Fruit fly (Drosophila melanogaster) whole organism, embryonic: ENCODE measurements around the gene Enoph.

Source experiments
- Aef1 ChIP-seq: fragments of 200-800 bp; sonication (Bioruptor generic); IDR thresholded peaks from 3 replicates; pipeline ENCODE4 v1.3.6; 2022; ENCODE audit warnings: missing biosample characterization, missing genetic modification characterization
- CG10267 ChIP-seq: fragments of 200-800 bp; sonication (Bioruptor generic); optimal IDR thresholded peaks from 2 replicates; lab custom pipeline; 2018; ENCODE audit warnings: missing biosample characterization, mild to moderate bottlenecking, missing genetic modification characterization, moderate library complexity
- CG11723 ChIP-seq: fragments of 200-800 bp; sonication (Bioruptor generic); optimal IDR thresholded peaks from 2 replicates; lab custom pipeline; 2017; ENCODE audit warnings: missing biosample characterization, mild to moderate bottlenecking, missing genetic modification characterization
- CG12299 ChIP-seq: fragments of 200-800 bp; sonication (Bioruptor generic); optimal IDR thresholded peaks from 2 replicates; lab custom pipeline; 2018; ENCODE audit warnings: missing biosample characterization, mild to moderate bottlenecking, missing genetic modification characterization
- CG13624 ChIP-seq: fragments of 200-800 bp; sonication (Bioruptor generic); optimal IDR thresholded peaks from 2 replicates; lab custom pipeline; 2016; ENCODE audit warnings: missing biosample characterization, missing genetic modification characterization
- CG15514 ChIP-seq: fragments of 200-800 bp; sonication (Bioruptor generic); optimal IDR thresholded peaks from 3 replicates; lab custom pipeline; 2017; ENCODE audit warnings: missing biosample characterization, missing genetic modification characterization, mild to moderate bottlenecking, moderate library complexity, missing genetic modification reagents
- CG1602 ChIP-seq: fragments of 200-800 bp; sonication (Bioruptor generic); optimal IDR thresholded peaks from 3 replicates; lab custom pipeline; 2016; ENCODE audit warnings: missing biosample characterization, missing genetic modification characterization
- CG16863 ChIP-seq: fragments of 200-800 bp; sonication (Bioruptor generic); optimal IDR thresholded peaks from 3 replicates; lab custom pipeline; 2016; ENCODE audit warnings: missing biosample characterization, missing genetic modification characterization
- CG17912 ChIP-seq: fragments of 200-800 bp; sonication (Bioruptor generic); optimal IDR thresholded peaks from 2 replicates; lab custom pipeline; 2018; ENCODE audit warnings: missing biosample characterization, mild to moderate bottlenecking, missing genetic modification characterization
- CG18476 ChIP-seq: fragments of 200-800 bp; sonication (Bioruptor generic); optimal IDR thresholded peaks from 2 replicates; lab custom pipeline; 2016; ENCODE audit warnings: missing biosample characterization, mild to moderate bottlenecking, missing genetic modification characterization
- CG2120 ChIP-seq: fragments of 200-800 bp; sonication (Bioruptor generic); optimal IDR thresholded peaks from 3 replicates; lab custom pipeline; 2016; ENCODE audit warnings: missing biosample characterization, missing genetic modification characterization
- CG32532 ChIP-seq: fragments of 200-800 bp; sonication (Bioruptor generic); IDR thresholded peaks from 2 replicates; pipeline ENCODE4 v1.3.6; 2022; ENCODE audit warnings: missing biosample characterization, missing genetic modification characterization
- CG34376 ChIP-seq: fragments of 200-800 bp; sonication (Bioruptor generic); optimal IDR thresholded peaks from 2 replicates; lab custom pipeline; 2018; ENCODE audit warnings: missing biosample characterization, mild to moderate bottlenecking, missing genetic modification characterization
- CG5180 ChIP-seq: fragments of 200-800 bp; sonication (Bioruptor generic); optimal IDR thresholded peaks from 3 replicates; lab custom pipeline; 2017; ENCODE audit warnings: missing biosample characterization, missing genetic modification characterization, mild to moderate bottlenecking, moderate library complexity, missing genetic modification reagents
- CG6813 ChIP-seq: fragments of 200-800 bp; sonication (Bioruptor generic); optimal IDR thresholded peaks from 2 replicates; lab custom pipeline; 2017; ENCODE audit warnings: missing biosample characterization, missing genetic modification characterization, mild to moderate bottlenecking, moderate library complexity, missing genetic modification reagents
- CG7928 ChIP-seq: fragments of 200-800 bp; sonication (Bioruptor generic); optimal IDR thresholded peaks from 2 replicates; lab custom pipeline; 2017; ENCODE audit warnings: missing biosample characterization, mild to moderate bottlenecking, missing genetic modification characterization
- Deaf1 ChIP-seq: fragments of 200-800 bp; optimal IDR thresholded peaks from 3 replicates; lab custom pipeline; 2019; ENCODE audit warnings: missing biosample characterization, mild to moderate bottlenecking, missing genetic modification characterization, moderate library complexity
- Dip2 ChIP-seq: fragments of 200-800 bp; sonication (Bioruptor generic); IDR thresholded peaks from 2 replicates; pipeline ENCODE4 v1.3.6; 2022; ENCODE audit warnings: missing biosample characterization, missing genetic modification characterization
- Dll ChIP-seq: fragments of 200-800 bp; sonication (Bioruptor generic); IDR thresholded peaks from 4 replicates; pipeline ENCODE4 v1.3.6; 2022; ENCODE audit warnings: missing biosample characterization, missing genetic modification characterization; ENCODE audit not compliant: partially characterized antibody
- E2f2 ChIP-seq: fragments of 200-800 bp; sonication (Bioruptor generic); IDR thresholded peaks from 2 replicates; pipeline ENCODE4 v1.3.6; 2022; ENCODE audit warnings: missing biosample characterization, missing genetic modification characterization
- ERR ChIP-seq: fragments of 200-800 bp; sonication (Bioruptor generic); optimal IDR thresholded peaks from 2 replicates; lab custom pipeline; 2016; ENCODE audit warnings: missing biosample characterization, missing genetic modification characterization
- Eip74EF ChIP-seq, 2 experiments: fragments of 200-800 bp in 1 of 2; fragments of >200 bp in 1 of 2; sonication (Bioruptor generic) in 1 of 2; optimal IDR thresholded peaks; 2 replicates each; lab custom pipeline; 2017 to 2019; ENCODE audit warnings: missing biosample characterization in 2 of 2, missing genetic modification characterization in 2 of 2, mild to moderate bottlenecking in 1 of 2, moderate library complexity in 1 of 2
- Ets65A ChIP-seq: fragments of 200-800 bp; sonication (Bioruptor generic); peaks from one replicate; lab custom pipeline; 2016; ENCODE audit warnings: missing biosample characterization, missing genetic modification characterization
- Fer3 ChIP-seq: fragments of 200-800 bp; sonication (Bioruptor generic); optimal IDR thresholded peaks from 2 replicates; lab custom pipeline; 2018; ENCODE audit warnings: missing biosample characterization, mild to moderate bottlenecking, missing genetic modification characterization, moderate library complexity
- GATAe ChIP-seq: fragments of 200-800 bp; sonication (Bioruptor generic); conservative IDR thresholded peaks from 2 replicates; pipeline ENCODE4 v1.3.6; 2022; ENCODE audit warnings: missing biosample characterization, missing genetic modification characterization
- Hr78 ChIP-seq, 2 experiments: fragments of 200-800 bp in 1 of 2; fragments of >200 bp in 1 of 2; sonication (Bioruptor generic) in 1 of 2; optimal IDR thresholded peaks; 2 replicates each; lab custom pipeline; 2017 to 2019; ENCODE audit warnings: missing biosample characterization in 2 of 2, missing genetic modification characterization in 2 of 2, mild to moderate bottlenecking in 1 of 2, moderate library complexity in 1 of 2
- Lhr ChIP-seq: fragments of 200-800 bp; sonication (Bioruptor generic); optimal IDR thresholded peaks from 3 replicates; lab custom pipeline; 2017; ENCODE audit warnings: mild to moderate bottlenecking, missing biosample characterization, missing genetic modification reagents, missing genetic modification characterization
- Sry-δ ChIP-seq: fragments of 200-800 bp; sonication (Bioruptor generic); optimal IDR thresholded peaks from 2 replicates; lab custom pipeline; 2016; ENCODE audit warnings: missing biosample characterization, missing genetic modification characterization
- Xbp1 ChIP-seq: fragments of 200-800 bp; sonication (Bioruptor generic); optimal IDR thresholded peaks from 3 replicates; lab custom pipeline; 2016; ENCODE audit warnings: missing biosample characterization, mild to moderate bottlenecking, missing genetic modification characterization
- YL-1 ChIP-seq: fragments of 200-800 bp; sonication (Bioruptor generic); optimal IDR thresholded peaks from 3 replicates; lab custom pipeline; 2017; ENCODE audit warnings: missing biosample characterization, mild to moderate bottlenecking, missing genetic modification characterization
- bsh ChIP-seq, 2 experiments: fragments of 200-800 bp; sonication (Bioruptor generic); optimal IDR thresholded peaks; 2 replicates each; lab custom pipeline; 2017 to 2018; ENCODE audit warnings: mild to moderate bottlenecking in 2 of 2, missing biosample characterization in 2 of 2, missing genetic modification characterization in 2 of 2, moderate library complexity in 1 of 2
- cg ChIP-seq: fragments of 200-800 bp; sonication (Bioruptor generic); optimal IDR thresholded peaks from 3 replicates; lab custom pipeline; 2019; ENCODE audit warnings: missing biosample characterization, mild to moderate bottlenecking, missing genetic modification characterization, moderate library complexity
- dm ChIP-seq: fragments of 200-800 bp; sonication (Bioruptor generic); optimal IDR thresholded peaks from 3 replicates; lab custom pipeline; 2016; ENCODE audit warnings: missing biosample characterization, missing genetic modification characterization
- gfzf ChIP-seq: fragments of 200-800 bp; sonication (Bioruptor generic); optimal IDR thresholded peaks from 2 replicates; lab custom pipeline; 2016; ENCODE audit warnings: missing biosample characterization, mild to moderate bottlenecking, missing genetic modification characterization, moderate library complexity
- hb ChIP-seq: fragments of 200-800 bp; sonication (Bioruptor generic); IDR thresholded peaks from 3 replicates; pipeline ENCODE4 v1.3.6; 2022; ENCODE audit warnings: missing biosample characterization, missing genetic modification characterization; ENCODE audit not compliant: partially characterized antibody
- ind ChIP-seq: fragments of 200-800 bp; sonication (Bioruptor generic); optimal IDR thresholded peaks from 3 replicates; lab custom pipeline; 2016; ENCODE audit warnings: missing biosample characterization, missing genetic modification characterization
- luna ChIP-seq: fragments of 200-800 bp; sonication (Bioruptor generic); optimal IDR thresholded peaks from 2 replicates; lab custom pipeline; 2016; ENCODE audit warnings: missing biosample characterization, missing genetic modification characterization
- nmo ChIP-seq: fragments of 200-800 bp; sonication (Bioruptor generic); optimal IDR thresholded peaks from 2 replicates; lab custom pipeline; 2018; ENCODE audit warnings: missing biosample characterization, mild to moderate bottlenecking, missing genetic modification characterization, moderate library complexity
- onecut ChIP-seq: fragments of 200-800 bp; sonication (Bioruptor generic); IDR thresholded peaks from 2 replicates; pipeline ENCODE4 v1.3.6; 2022; ENCODE audit warnings: missing biosample characterization, missing genetic modification characterization
- pum ChIP-seq: fragments of 200-800 bp; sonication (Bioruptor generic); optimal IDR thresholded peaks from 2 replicates; lab custom pipeline; 2016; ENCODE audit warnings: missing biosample characterization, missing genetic modification characterization
- repo ChIP-seq: fragments of 200-800 bp; sonication (Bioruptor generic); optimal IDR thresholded peaks from 2 replicates; lab custom pipeline; 2016; ENCODE audit warnings: missing biosample characterization, missing genetic modification characterization
- sd ChIP-seq: fragments of 200-800 bp; sonication (Bioruptor generic); optimal IDR thresholded peaks from 3 replicates; lab custom pipeline; 2018; ENCODE audit warnings: missing biosample characterization, mild to moderate bottlenecking, missing genetic modification characterization, moderate library complexity
- sens ChIP-seq: fragments of 200-800 bp; sonication (Bioruptor generic); peaks from one replicate; lab custom pipeline; 2016; ENCODE audit warnings: missing biosample characterization, missing genetic modification characterization
- sim ChIP-seq: fragments of 200-800 bp; sonication (Bioruptor generic); IDR thresholded peaks from 2 replicates; pipeline ENCODE4 v1.3.6; 2022; ENCODE audit warnings: missing biosample characterization, missing genetic modification characterization
- sima ChIP-seq: fragments of 200-800 bp; sonication (Bioruptor generic); optimal IDR thresholded peaks from 2 replicates; lab custom pipeline; 2016; ENCODE audit warnings: missing biosample characterization, missing genetic modification characterization
- stc ChIP-seq: fragments of 200-800 bp; sonication (Bioruptor generic); IDR thresholded peaks from 2 replicates; pipeline ENCODE4 v1.3.6; 2022; ENCODE audit warnings: missing biosample characterization, missing genetic modification characterization
- ttk ChIP-seq: fragments of 200-800 bp; sonication (Bioruptor generic); IDR thresholded peaks from 2 replicates; pipeline ENCODE4 v2.1.2; 2022; ENCODE audit warnings: missing biosample characterization, missing genetic modification characterization
- vnd ChIP-seq: fragments of 200-800 bp; sonication (Bioruptor generic); IDR thresholded peaks from 3 replicates; pipeline ENCODE4 v1.3.6; 2022; ENCODE audit warnings: missing biosample characterization, missing genetic modification characterization; ENCODE audit not compliant: partially characterized antibody

Gene Enoph

DNA sequence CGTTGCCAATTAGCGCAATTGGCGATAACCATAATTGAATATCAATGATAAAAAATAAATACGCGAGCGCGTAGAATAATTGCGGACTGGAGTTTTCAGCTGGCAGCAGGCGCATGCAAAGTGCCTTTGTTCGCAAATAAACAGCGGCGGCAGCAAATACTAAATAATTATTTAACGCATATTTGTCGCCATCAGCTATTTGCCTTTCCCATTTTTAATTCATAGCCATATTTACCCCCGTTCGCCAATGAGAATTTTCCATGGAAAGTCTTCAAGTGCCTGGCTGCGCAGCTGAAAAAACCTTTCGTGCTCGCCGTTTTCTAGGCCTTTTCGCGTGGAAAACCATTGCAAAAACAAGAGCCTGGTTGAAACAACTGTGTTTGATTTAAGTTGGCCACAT, 45.4 kb upstream of the Enoph start (continued):
- no peak for TF ChIP-seq Dll
- TF ChIP-seq CG17912 (GFP tag; lab: Kevin White, UChicago), result no peak
- peak; percentile 34 for TF ChIP-seq CG6813 (GFP tag; lab: Kevin White, UChicago)
- peak; percentile 14 for TF ChIP-seq sens (GFP tag; lab: Kevin White, UChicago)
- TF ChIP-seq CG13624 (GFP tag; lab: Kevin White, UChicago), result no peak
- no peak for TF ChIP-seq vnd (GFP tag; lab: Robert Waterston, UW)
- TF ChIP-seq Eip74EF (GFP tag; optimal IDR thresholded peaks at IDR 0.05; lab: Kevin White, UChicago), result no peak
- TF ChIP-seq pum (GFP tag; lab: Kevin White, UChicago), result no peak
- no peak for TF ChIP-seq CG16863 (GFP tag; lab: Kevin White, UChicago)
- no peak for TF ChIP-seq ind
- TF ChIP-seq YL-1 (GFP tag; lab: Kevin White, UChicago), result no peak
- no peak for TF ChIP-seq Sry-δ
- no peak for TF ChIP-seq CG32532
- TF ChIP-seq cg (GFP tag; lab: Kevin White, UChicago), result no peak
- TF ChIP-seq Hr78 (GFP tag; optimal IDR thresholded peaks at IDR 0.05; lab: Kevin White, UChicago), result no peak
- no peak for TF ChIP-seq CG10267 (tag; lab: Kevin White, UChicago)
- peak; percentile 35 for TF ChIP-seq CG2120 (GFP tag; lab: Kevin White, UChicago)
- no peak for TF ChIP-seq ERR (GFP tag; lab: Kevin White, UChicago)
- TF ChIP-seq Aef1 (GFP tag; lab: Robert Waterston, UW), result no peak
- 0 out of 3 replicates have a peak, but pooled peaks have one; percentile 11 for TF ChIP-seq hb
- TF ChIP-seq repo (GFP tag; lab: Kevin White, UChicago), result no peak
- no peak for TF ChIP-seq Lhr (GFP tag; lab: Kevin White, UChicago)
- no peak for TF ChIP-seq Xbp1
- TF ChIP-seq sim (GFP tag; lab: Robert Waterston, UW), result no peak
- no peak for TF ChIP-seq CG11723 (GFP tag; lab: Kevin White, UChicago)
- no peak for TF ChIP-seq stc (GFP tag; lab: Robert Waterston, UW)
- no peak for TF ChIP-seq E2f2
- no peak for TF ChIP-seq nmo (GFP tag; lab: Kevin White, UChicago)
- TF ChIP-seq CG18476 (GFP tag; lab: Kevin White, UChicago), result no peak
- no peak for TF ChIP-seq dm (GFP tag; lab: Kevin White, UChicago)
- no peak for TF ChIP-seq Fer3 (tag; lab: Kevin White, UChicago)
- TF ChIP-seq sima (GFP tag; lab: Kevin White, UChicago), result no peak
- no peak for TF ChIP-seq GATAe (GFP tag; lab: Robert Waterston, UW)
- no peak for TF ChIP-seq CG5180 (GFP tag; lab: Kevin White, UChicago)
- no peak for TF ChIP-seq sd
- TF ChIP-seq CG7928 (GFP tag; lab: Kevin White, UChicago), result no peak
- no peak for TF ChIP-seq Dip2 (GFP tag; lab: Robert Waterston, UW)
- no peak for TF ChIP-seq onecut (GFP tag; lab: Robert Waterston, UW)
- TF ChIP-seq ttk (GFP tag; lab: Robert Waterston, UW), result no peak
- no peak for TF ChIP-seq gfzf (GFP tag; lab: Kevin White, UChicago)
- no peak for TF ChIP-seq CG12299 (tag; lab: Kevin White, UChicago)
- no peak for TF ChIP-seq luna
- peak; percentile 64 for TF ChIP-seq CG34376 (GFP tag; lab: Kevin White, UChicago)
- TF ChIP-seq Deaf1 (tag; lab: Kevin White, UChicago), result no peak
- TF ChIP-seq CG15514 (GFP tag; lab: Kevin White, UChicago), result peak; percentile 43
- TF ChIP-seq CG1602 (GFP tag; lab: Kevin White, UChicago), result no peak
- no peak for TF ChIP-seq Ets65A (GFP tag; lab: Kevin White, UChicago)
- TF ChIP-seq bsh (GFP tag; optimal IDR thresholded peaks at IDR 0.05; lab: Kevin White, UChicago), result no peak
